Fruit fly (Drosophila melanogaster): Measurements from ENCODE around the gene msk.

Gene msk

DNA sequence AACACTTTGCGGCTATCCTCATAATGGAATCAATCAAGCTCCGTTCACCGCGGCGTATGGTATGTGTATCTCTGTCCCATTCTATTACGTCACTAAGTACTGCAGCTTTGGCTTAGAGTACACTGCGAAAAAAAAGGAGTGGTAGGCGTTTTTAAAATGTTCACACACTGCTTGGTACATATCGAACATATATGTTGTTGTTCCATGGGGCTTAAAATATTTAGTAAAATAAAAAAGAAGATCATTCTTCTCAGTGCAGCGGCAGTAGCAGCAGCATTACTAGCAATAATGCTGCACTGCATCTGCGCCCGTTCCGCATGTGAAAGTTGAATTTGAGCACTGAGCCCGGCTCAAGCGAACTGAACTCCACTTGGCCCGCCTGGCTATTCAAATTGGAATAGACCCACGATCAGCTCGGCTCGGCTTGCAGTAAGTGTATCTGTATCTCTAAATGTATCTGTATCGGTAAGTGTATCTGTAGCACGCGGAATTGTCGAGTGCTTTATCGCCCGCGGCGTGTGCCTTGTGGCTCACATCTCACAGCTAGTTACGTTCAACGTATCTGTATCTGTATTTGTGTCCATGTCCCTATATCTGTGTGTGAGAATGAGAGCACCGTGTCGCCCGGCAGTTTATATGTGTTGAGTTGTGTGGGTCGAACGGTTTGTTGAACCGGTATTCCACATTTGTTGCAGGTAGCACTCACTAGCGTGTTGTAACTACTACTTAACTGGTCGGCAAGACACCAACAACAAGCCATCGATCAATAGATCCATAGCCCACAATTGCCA, 37.4 kb downstream of the msk start (continued):
- peak in 1 of 2 experiments; percentile 50 for TF ChIP-seq chif (GFP tag; optimal IDR thresholded peaks at IDR 0.05)
- peak; percentile 37 for TF ChIP-seq Atf-2 (GFP tag; optimal IDR thresholded peaks at IDR 0.05)
- TF ChIP-seq Ets97D (GFP tag; optimal IDR thresholded peaks at IDR 0.05), result no peak
- TF ChIP-seq fru (optimal IDR thresholded peaks at IDR 0.05), result no peak
- no peak for TF ChIP-seq abd-A (tag; optimal IDR thresholded peaks at IDR 0.05)
- no peak for TF ChIP-seq GATAe (GFP tag; conservative IDR thresholded peaks at IDR 0.05)
- peak; percentile 15 for TF ChIP-seq org-1 (GFP tag; optimal IDR thresholded peaks at IDR 0.05)
- peak; percentile 10 for TF ChIP-seq NC2α (GFP tag; optimal IDR thresholded peaks at IDR 0.05)
- peak; percentile 61 for TF ChIP-seq CG4424 (GFP tag; optimal IDR thresholded peaks at IDR 0.05)
- TF ChIP-seq dysf (GFP tag; IDR thresholded peaks at IDR 0.05), result peak; percentile 67
- peak; percentile 54; the same call in 2 of the 3 replicates for TF ChIP-seq sr (GFP tag; IDR thresholded peaks at IDR 0.05)
- TF ChIP-seq kah (GFP tag; optimal IDR thresholded peaks at IDR 0.05), result peak; percentile 46
- peak; percentile 54 for TF ChIP-seq bab2 (GFP tag; optimal IDR thresholded peaks at IDR 0.05)
- peak; percentile 26 for TF ChIP-seq Camta (GFP tag; optimal IDR thresholded peaks at IDR 0.05)
- TF ChIP-seq Oaz (GFP tag; IDR thresholded peaks at IDR 0.05), result no peak
- TF ChIP-seq maf-S (GFP tag; optimal IDR thresholded peaks at IDR 0.05), result no peak
- peak; percentile 4 for TF ChIP-seq CG15011 (GFP tag; optimal IDR thresholded peaks at IDR 0.05)
- TF ChIP-seq Kr (GFP tag; optimal IDR thresholded peaks at IDR 0.05), result no peak
- TF ChIP-seq her (GFP tag; optimal IDR thresholded peaks at IDR 0.05), result no peak
- no peak for TF ChIP-seq Bgb (GFP tag; IDR thresholded peaks at IDR 0.05; ENCODE audit: partially characterized antibody)
- TF ChIP-seq Aef1 (GFP tag; IDR thresholded peaks at IDR 0.05), result peak; percentile 46; the same call in 1 of the 3 replicates
- TF ChIP-seq bowl (GFP tag; IDR thresholded peaks at IDR 0.05), result no peak; the same call in 1 of the 2 replicates
- peak; percentile 10 for TF ChIP-seq NC2β (GFP tag; optimal IDR thresholded peaks at IDR 0.05)
- no peak for TF ChIP-seq slp2 (GFP tag; optimal IDR thresholded peaks at IDR 0.05)
- TF ChIP-seq wor (GFP tag; IDR thresholded peaks at IDR 0.05), result peak; percentile 39; the same call in 1 of the 2 replicates
- peak; percentile 60; the same call in 2 of the 3 replicates for TF ChIP-seq Optix (GFP tag; IDR thresholded peaks at IDR 0.05)
- TF ChIP-seq CG12104 (GFP tag; optimal IDR thresholded peaks at IDR 0.05), result no peak
- no peak for TF ChIP-seq Poxn (GFP tag; IDR thresholded peaks at IDR 0.05)
- no peak for TF ChIP-seq CG14965 (GFP tag; optimal IDR thresholded peaks at IDR 0.05; ENCODE audit: borderline replicate concordance)
- no peak for TF ChIP-seq NK7.1 (GFP tag; optimal IDR thresholded peaks at IDR 0.05)
- no peak for TF ChIP-seq C15 (GFP tag; IDR thresholded peaks at IDR 0.05)
- TF ChIP-seq CG12769 (tag; optimal IDR thresholded peaks at IDR 0.05), result peak; percentile 5
- TF ChIP-seq CG9437 (GFP tag; optimal IDR thresholded peaks at IDR 0.05), result peak; percentile 43
- TF ChIP-seq Eip74EF (GFP tag; optimal IDR thresholded peaks at IDR 0.05), result peak in 1 of 2 experiments; percentile 40
- peak; percentile 49; the same call in 1 of the 2 replicates for TF ChIP-seq ap (GFP tag; IDR thresholded peaks at IDR 0.05)
- TF ChIP-seq CG3995 (GFP tag; optimal IDR thresholded peaks at IDR 0.05), result no peak
- no peak for TF ChIP-seq CrebB (tag; optimal IDR thresholded peaks at IDR 0.05)
- no peak for TF ChIP-seq Hand (GFP tag; optimal IDR thresholded peaks at IDR 0.05)
- TF ChIP-seq Vsx1 (GFP tag; optimal IDR thresholded peaks at IDR 0.05), result no peak
- no peak for TF ChIP-seq CG7963 (GFP tag; IDR thresholded peaks at IDR 0.05; ENCODE audit: partially characterized antibody)
- TF ChIP-seq Xrp1 (GFP tag; IDR thresholded peaks at IDR 0.05), result peak; percentile 47; the same call in 1 of the 2 replicates
- peak; percentile 61 for TF ChIP-seq CG10979 (tag; optimal IDR thresholded peaks at IDR 0.05)
- peak; percentile 20 for TF ChIP-seq nerfin-1 (tag; optimal IDR thresholded peaks at IDR 0.05)
- peak; percentile 30 for TF ChIP-seq CG12219 (GFP tag; optimal IDR thresholded peaks at IDR 0.05)
- TF ChIP-seq CG18764 (GFP tag; optimal IDR thresholded peaks at IDR 0.05), result peak; percentile 35
- TF ChIP-seq bsh (GFP tag; optimal IDR thresholded peaks at IDR 0.05), result peak; percentile 65 to 69
- peak; percentile 55; the same call in 1 of the 2 replicates for TF ChIP-seq CG32767 (GFP tag; IDR thresholded peaks at IDR 0.05)
- no peak for TF ChIP-seq Sry-β (GFP tag; optimal IDR thresholded peaks at IDR 0.05)
- TF ChIP-seq CG3407 (GFP tag; optimal IDR thresholded peaks at IDR 0.05), result no peak

Data from whole organism, embryonic.